Worm (Caenorhabditis elegans): ENCODE measurements around the gene T24E12.10.

ce11 chrII:3775719-3776118 lies 2.7 kb upstream of the T24E12.10 start, which contains the start of gene T24E12.3:
- no peak for TF ChIP-seq W03F9.2 (tag; optimal IDR thresholded peaks at IDR 0.05)
- TF ChIP-seq dao-5 (tag; optimal IDR thresholded peaks at IDR 0.05): no peak
- no peak for TF ChIP-seq him-1 (tag; optimal IDR thresholded peaks at IDR 0.05)

Measured in whole organism, L4/young adult.